Worm (Caenorhabditis elegans) whole organism, late embryonic: ENCODE results near the gene ins-17.

Experiments
- che-1 ChIP-seq: sonication (generic microtip); optimal IDR thresholded peaks from 2 replicates; lab custom pipeline; 2016; ENCODE audit warnings: mild to moderate bottlenecking, missing genetic modification characterization, missing compliant biosample characterization
- dve-1 ChIP-seq: sonication (generic microtip); optimal IDR thresholded peaks from 2 replicates; lab custom pipeline; 2017; ENCODE audit warnings: antibody characterized with exemption, mild to moderate bottlenecking, missing genetic modification characterization, missing compliant biosample characterization
- hlh-8 ChIP-seq: sonication (generic microtip); optimal IDR thresholded peaks from 2 replicates; lab custom pipeline; 2016; ENCODE audit warnings: missing genotype, missing genetic modification characterization, missing compliant biosample characterization
- pha-4 ChIP-seq: fragments of 150-350 bp; optimal IDR thresholded peaks from 2 replicates; lab custom pipeline; 2018; ENCODE audit warnings: missing biosample characterization, missing genetic modification reagents, missing genetic modification characterization
- pqm-1 ChIP-seq: sonication (generic microtip); optimal IDR thresholded peaks from 2 replicates; lab custom pipeline; 2016; ENCODE audit warnings: missing genetic modification characterization, missing compliant biosample characterization
- sox-4 ChIP-seq: sonication (generic microtip); optimal IDR thresholded peaks from 2 replicates; lab custom pipeline; 2017; ENCODE audit warnings: mild to moderate bottlenecking, missing genetic modification characterization, inconsistent platforms, missing compliant biosample characterization
- tbx-2 ChIP-seq: sonication (generic microtip); optimal IDR thresholded peaks from 2 replicates; lab custom pipeline; 2016; ENCODE audit warnings: missing genetic modification characterization, missing compliant biosample characterization

DNA sequence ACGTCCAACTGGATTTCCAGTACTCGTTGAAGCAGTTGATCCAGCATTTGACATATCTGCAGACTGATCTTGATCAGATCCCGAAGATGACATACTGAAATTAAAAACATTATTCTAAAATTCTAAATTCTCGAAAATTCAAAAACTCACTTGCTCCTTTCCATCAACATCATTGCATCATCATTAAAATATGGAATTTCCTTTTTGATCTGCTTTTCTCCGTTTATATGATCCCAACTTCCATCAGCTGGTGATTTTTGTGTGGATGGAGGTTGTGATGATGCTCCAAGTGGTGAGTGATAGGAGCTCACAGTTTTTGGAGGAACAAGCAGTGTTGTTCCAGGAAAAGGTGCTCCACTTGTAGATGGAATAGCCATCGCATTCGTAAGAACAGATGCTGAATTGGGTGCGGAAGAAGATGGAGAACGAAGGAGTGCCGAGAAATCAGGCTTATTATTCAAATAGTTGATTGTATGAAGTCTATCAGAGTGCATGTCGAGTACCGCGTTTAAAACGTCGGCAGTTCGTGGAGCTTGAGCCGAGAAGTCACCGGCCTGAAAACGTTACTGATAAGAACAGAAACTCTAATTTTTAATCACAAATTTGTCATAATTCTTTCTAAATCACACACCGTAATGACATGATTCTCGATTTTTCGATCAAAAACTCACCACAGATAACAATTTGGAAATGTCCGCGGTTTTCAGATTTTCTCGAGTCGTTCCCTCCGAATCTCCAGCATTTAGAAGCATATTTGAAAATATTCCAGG lies 15.8 kb upstream of the ins-17 start:
- TF ChIP-seq tbx-2 (tag; lab: Kevin White, UChicago), result no peak
- no peak for TF ChIP-seq dve-1 (tag; lab: Kevin White, UChicago)
- no peak for TF ChIP-seq hlh-8
- no peak for TF ChIP-seq pha-4 (tag; lab: Kevin White, UChicago)
- TF ChIP-seq pqm-1 (tag; lab: Kevin White, UChicago), result no peak
- TF ChIP-seq che-1 (tag; lab: Kevin White, UChicago), result no peak
- TF ChIP-seq sox-4 (tag; lab: Kevin White, UChicago), result no peak
